Worm (Caenorhabditis elegans): ENCODE measurements around the gene phyh-1.

phyh-1 gene

ce11 chrIV:17210754-17211153 is 48.5 kb downstream of the phyh-1 start:
- TF ChIP-seq hmg-11 (tag; optimal IDR thresholded peaks at IDR 0.05) (peak; percentile 39), ztf-11 (tag; optimal IDR thresholded peaks at IDR 0.05) (no peak), daf-12 (tag; optimal IDR thresholded peaks at IDR 0.05) (no peak), tbx-2 (tag; optimal IDR thresholded peaks at IDR 0.05) (no peak)

ce11 chrIV:17209309-17209708 is 49.9 kb downstream of the phyh-1 start:
- no peak for TF ChIP-seq egl-27 (tag; optimal IDR thresholded peaks at IDR 0.05)
- no peak for TF ChIP-seq aly-2 (tag; optimal IDR thresholded peaks at IDR 0.05)
- TF ChIP-seq fkh-10 (GFP tag; optimal IDR thresholded peaks at IDR 0.05), result no peak
- no peak for TF ChIP-seq nhr-76 (tag; optimal IDR thresholded peaks at IDR 0.05)
- no peak for TF ChIP-seq skn-1 (tag; optimal IDR thresholded peaks at IDR 0.05)
- TF ChIP-seq mml-1 (tag; optimal IDR thresholded peaks at IDR 0.05), result no peak
- TF ChIP-seq ceh-16 (tag; optimal IDR thresholded peaks at IDR 0.05), result no peak
- TF ChIP-seq elt-2 (tag; optimal IDR thresholded peaks at IDR 0.05), result no peak
- no peak for TF ChIP-seq tbx-2 (tag; optimal IDR thresholded peaks at IDR 0.05)
- TF ChIP-seq ceh-9 (tag; optimal IDR thresholded peaks at IDR 0.05), result no peak
- TF ChIP-seq zag-1 (tag; optimal IDR thresholded peaks at IDR 0.05), result no peak
- TF ChIP-seq lsy-12 (tag; optimal IDR thresholded peaks at IDR 0.05), result no peak
- no peak for TF ChIP-seq nhr-28 (tag; optimal IDR thresholded peaks at IDR 0.05)
- no peak for TF ChIP-seq ceh-28 (tag; optimal IDR thresholded peaks at IDR 0.05)

ce11 chrIV:17207864-17208263 is 51.3 kb downstream of the phyh-1 start:
- TF ChIP-seq nhr-67 (tag; optimal IDR thresholded peaks at IDR 0.05) (no peak), egl-5 (tag; optimal IDR thresholded peaks at IDR 0.05) (no peak), pqm-1 (tag; optimal IDR thresholded peaks at IDR 0.05) (peak; percentile 34), ceh-16 (tag; optimal IDR thresholded peaks at IDR 0.05) (no peak), mml-1 (tag; optimal IDR thresholded peaks at IDR 0.05) (no peak), fkh-2 (tag; optimal IDR thresholded peaks at IDR 0.05) (no peak), pha-4 (tag; optimal IDR thresholded peaks at IDR 0.05) (peak; percentile 56)
